Fruit fly (Drosophila melanogaster) whole organism, embryonic: Measurements from ENCODE around the gene CG5861.

Source experiments
- Aef1 ChIP-seq: fragments of 200-800 bp; sonication (Bioruptor generic); IDR thresholded peaks from 3 replicates; pipeline ENCODE4 v1.3.6; 2022; ENCODE audit warnings: missing biosample characterization, missing genetic modification characterization
- Bgb ChIP-seq: fragments of 200-800 bp; sonication (Bioruptor generic); IDR thresholded peaks from 2 replicates; pipeline ENCODE4 v1.3.6; 2022; ENCODE audit warnings: missing biosample characterization, missing genetic modification characterization; ENCODE audit not compliant: partially characterized antibody
- CG10431 ChIP-seq: fragments of 200-800 bp; sonication (Bioruptor generic); optimal IDR thresholded peaks from 3 replicates; lab custom pipeline; 2018; ENCODE audit warnings: missing biosample characterization, mild to moderate bottlenecking, missing genetic modification characterization
- CG11093 ChIP-seq: fragments of 200-800 bp; sonication (Bioruptor generic); IDR thresholded peaks from 3 replicates; pipeline ENCODE4 v1.3.6; 2022; ENCODE audit warnings: missing biosample characterization, missing genetic modification characterization
- CG11398 ChIP-seq: fragments of 200-800 bp; sonication (Bioruptor generic); optimal IDR thresholded peaks from 2 replicates; lab custom pipeline; 2016; ENCODE audit warnings: missing biosample characterization, missing genetic modification characterization
- CG11560 ChIP-seq: fragments of 200-800 bp; sonication (Bioruptor generic); IDR thresholded peaks from 3 replicates; pipeline ENCODE4 v1.3.6; 2022; ENCODE audit warnings: missing biosample characterization, missing genetic modification characterization
- CG11696 ChIP-seq: fragments of 200-800 bp; sonication (Bioruptor generic); IDR thresholded peaks from 2 replicates; pipeline ENCODE4 v1.3.6; 2022; ENCODE audit warnings: missing biosample characterization, missing genetic modification characterization
- CG12236 ChIP-seq: fragments of 200-800 bp; sonication (Bioruptor generic); optimal IDR thresholded peaks from 2 replicates; lab custom pipeline; 2016; ENCODE audit warnings: missing biosample characterization, missing genetic modification characterization
- CG13287 ChIP-seq: fragments of 200-800 bp; sonication (Bioruptor generic); IDR thresholded peaks from 2 replicates; pipeline ENCODE4 v1.3.6; 2022; ENCODE audit warnings: missing biosample characterization, missing genetic modification characterization; ENCODE audit not compliant: partially characterized antibody
- CG1792 ChIP-seq: fragments of 200-800 bp; sonication (Bioruptor generic); optimal IDR thresholded peaks from 2 replicates; lab custom pipeline; 2016; ENCODE audit warnings: missing biosample characterization, missing genetic modification characterization
- CG18011 ChIP-seq: fragments of 200-800 bp; sonication (Bioruptor generic); optimal IDR thresholded peaks from 2 replicates; lab custom pipeline; 2017; ENCODE audit warnings: missing biosample characterization, missing genetic modification characterization, mild to moderate bottlenecking, moderate library complexity, missing genotype
- CG18599 ChIP-seq: fragments of 200-800 bp; sonication (Bioruptor generic); optimal IDR thresholded peaks from 3 replicates; lab custom pipeline; 2017; ENCODE audit warnings: missing biosample characterization, missing genetic modification characterization, mild to moderate bottlenecking, moderate library complexity, missing genetic modification reagents
- CG2129 ChIP-seq: fragments of 200-800 bp; sonication (Bioruptor generic); IDR thresholded peaks from 2 replicates; pipeline ENCODE4 v1.3.6; 2022; ENCODE audit warnings: missing biosample characterization, missing genetic modification characterization; ENCODE audit not compliant: partially characterized antibody
- CG2202 ChIP-seq: fragments of 200-800 bp; sonication (Bioruptor generic); optimal IDR thresholded peaks from 2 replicates; lab custom pipeline; 2018; ENCODE audit warnings: missing biosample characterization, mild to moderate bottlenecking, missing genetic modification characterization
- CG3163 ChIP-seq: fragments of 200-800 bp; sonication (Bioruptor generic); optimal IDR thresholded peaks from 3 replicates; lab custom pipeline; 2016; ENCODE audit warnings: missing biosample characterization, missing genetic modification characterization
- CG3407 ChIP-seq: fragments of 200-800 bp; sonication (Bioruptor generic); optimal IDR thresholded peaks from 2 replicates; lab custom pipeline; 2018; ENCODE audit warnings: missing biosample characterization, mild to moderate bottlenecking, missing genetic modification characterization
- CG6175 ChIP-seq: fragments of 200-800 bp; sonication (Bioruptor generic); IDR thresholded peaks from 3 replicates; pipeline ENCODE4 v1.3.6; 2022; ENCODE audit warnings: missing biosample characterization, missing genetic modification characterization
- CG6654 ChIP-seq: fragments of 200-800 bp; sonication (Bioruptor generic); optimal IDR thresholded peaks from 2 replicates; lab custom pipeline; 2017; ENCODE audit warnings: missing biosample characterization, mild to moderate bottlenecking, missing genetic modification characterization
- CG7928 ChIP-seq: fragments of 200-800 bp; sonication (Bioruptor generic); optimal IDR thresholded peaks from 2 replicates; lab custom pipeline; 2017; ENCODE audit warnings: missing biosample characterization, mild to moderate bottlenecking, missing genetic modification characterization
- CG7987 ChIP-seq: fragments of 200-800 bp; sonication (Bioruptor generic); optimal IDR thresholded peaks from 2 replicates; lab custom pipeline; 2018; ENCODE audit warnings: missing biosample characterization, mild to moderate bottlenecking, missing genetic modification characterization, moderate library complexity
- CG9215 ChIP-seq: fragments of 200-800 bp; sonication (Bioruptor generic); IDR thresholded peaks from 2 replicates; pipeline ENCODE4 v1.3.6; 2022; ENCODE audit warnings: missing biosample characterization, missing genetic modification characterization
- Camta ChIP-seq: fragments of 200-800 bp; sonication (Bioruptor generic); optimal IDR thresholded peaks from 2 replicates; lab custom pipeline; 2016; ENCODE audit warnings: missing biosample characterization, missing genetic modification characterization
- E2f1 ChIP-seq: fragments of 200-800 bp; sonication (Bioruptor generic); IDR thresholded peaks from 2 replicates; pipeline ENCODE4 v1.3.6; 2022; ENCODE audit warnings: missing biosample characterization, missing genetic modification characterization
- GATAe ChIP-seq: fragments of 200-800 bp; sonication (Bioruptor generic); conservative IDR thresholded peaks from 2 replicates; pipeline ENCODE4 v1.3.6; 2022; ENCODE audit warnings: missing biosample characterization, missing genetic modification characterization
- HLH4C ChIP-seq: fragments of 200-800 bp; sonication (Bioruptor generic); IDR thresholded peaks from 3 replicates; pipeline ENCODE4 v1.3.6; 2022; ENCODE audit warnings: missing biosample characterization, missing genetic modification characterization; ENCODE audit not compliant: partially characterized antibody
- HLH54F ChIP-seq: fragments of 200-800 bp; sonication (Bioruptor generic); optimal IDR thresholded peaks from 3 replicates; lab custom pipeline; 2016; ENCODE audit warnings: missing biosample characterization, missing genetic modification characterization
- Lpt ChIP-seq: fragments of >200 bp; optimal IDR thresholded peaks from 2 replicates; lab custom pipeline; 2018; ENCODE audit warnings: missing biosample characterization, missing genetic modification characterization
- Optix ChIP-seq: fragments of 200-800 bp; sonication (Bioruptor generic); IDR thresholded peaks from 3 replicates; pipeline ENCODE4 v1.3.6; 2022; ENCODE audit warnings: missing biosample characterization, missing genetic modification characterization
- Ravus ChIP-seq: fragments of 200-800 bp; sonication (Bioruptor generic); IDR thresholded peaks from 2 replicates; pipeline ENCODE4 v1.3.6; 2022; ENCODE audit warnings: missing biosample characterization, missing genetic modification characterization
- Side ChIP-seq: fragments of 200-800 bp; sonication (Bioruptor generic); optimal IDR thresholded peaks from 2 replicates; lab custom pipeline; 2016; ENCODE audit warnings: missing biosample characterization, missing genetic modification characterization
- Spps ChIP-seq: fragments of 200-800 bp; sonication (Bioruptor generic); optimal IDR thresholded peaks from 2 replicates; lab custom pipeline; 2018; ENCODE audit warnings: missing biosample characterization, mild to moderate bottlenecking, missing genetic modification characterization
- Taf1 ChIP-seq: fragments of 200-800 bp; sonication (Bioruptor generic); IDR thresholded peaks from 2 replicates; pipeline ENCODE4 v1.3.6; 2022; ENCODE audit warnings: missing biosample characterization, missing genetic modification characterization
- br ChIP-seq: fragments of >200 bp; optimal IDR thresholded peaks from 2 replicates; lab custom pipeline; 2017
- bsh ChIP-seq, 2 experiments: fragments of 200-800 bp; sonication (Bioruptor generic); optimal IDR thresholded peaks; 2 replicates each; lab custom pipeline; 2017 to 2018; ENCODE audit warnings: mild to moderate bottlenecking in 2 of 2, missing biosample characterization in 2 of 2, missing genetic modification characterization in 2 of 2, moderate library complexity in 1 of 2
- chinmo ChIP-seq: fragments of 200-800 bp; sonication (Bioruptor generic); IDR thresholded peaks from 4 replicates; pipeline ENCODE4 v1.3.6; 2022; ENCODE audit warnings: missing biosample characterization, missing genetic modification characterization; ENCODE audit not compliant: partially characterized antibody
- chm ChIP-seq: fragments of 200-800 bp; sonication (Bioruptor generic); IDR thresholded peaks from 2 replicates; pipeline ENCODE4 v1.3.6; 2022; ENCODE audit warnings: missing biosample characterization, missing genetic modification characterization
- ems ChIP-seq: fragments of 200-800 bp; sonication (Bioruptor generic); optimal IDR thresholded peaks from 3 replicates; lab custom pipeline; 2016; ENCODE audit warnings: missing biosample characterization, missing genetic modification characterization
- gsb ChIP-seq: fragments of 200-800 bp; sonication (Bioruptor generic); IDR thresholded peaks from 2 replicates; pipeline ENCODE4 v1.3.6; 2022; ENCODE audit warnings: missing biosample characterization, missing genetic modification characterization
- kah ChIP-seq: fragments of 200-800 bp; sonication (Bioruptor generic); optimal IDR thresholded peaks from 2 replicates; lab custom pipeline; 2018; ENCODE audit warnings: missing biosample characterization, mild to moderate bottlenecking, missing genetic modification characterization
- lov ChIP-seq, 2 experiments: fragments of 200-800 bp in 1 of 2; fragments of >200 bp in 1 of 2; sonication (Bioruptor generic) in 1 of 2; IDR thresholded peaks in 1 of 2; optimal IDR thresholded peaks in 1 of 2; 2 replicates in 1 of 2; 3 replicates in 1 of 2; pipeline versions ENCODE4 v1.3.6 to Lab custom; 2017 to 2022; ENCODE audit warnings: missing biosample characterization in 1 of 2, missing genetic modification characterization in 1 of 2
- nerfin-2 ChIP-seq: fragments of 200-800 bp; sonication (Bioruptor generic); IDR thresholded peaks from 2 replicates; pipeline ENCODE4 v1.3.6; 2022; ENCODE audit warnings: missing biosample characterization, missing genetic modification characterization; ENCODE audit not compliant: partially characterized antibody
- otp ChIP-seq: fragments of 200-800 bp; sonication (Bioruptor generic); IDR thresholded peaks from 3 replicates; pipeline ENCODE4, ENCODE4 v1.3.6; 2022; ENCODE audit warnings: missing biosample characterization, missing genetic modification characterization
- pum ChIP-seq: fragments of 200-800 bp; sonication (Bioruptor generic); optimal IDR thresholded peaks from 2 replicates; lab custom pipeline; 2016; ENCODE audit warnings: missing biosample characterization, missing genetic modification characterization
- pzg ChIP-seq: fragments of 200-800 bp; sonication (Bioruptor generic); optimal IDR thresholded peaks from 3 replicates; lab custom pipeline; 2018; ENCODE audit warnings: missing biosample characterization, mild to moderate bottlenecking, missing genetic modification characterization, moderate library complexity
- tgo ChIP-seq: fragments of 200-800 bp; sonication (Bioruptor generic); IDR thresholded peaks from 3 replicates; pipeline ENCODE4 v1.3.6; 2022; ENCODE audit warnings: missing biosample characterization, missing genetic modification characterization
- tna ChIP-seq: fragments of 200-800 bp; sonication (Bioruptor generic); IDR thresholded peaks from 2 replicates; pipeline ENCODE4 v1.3.6; 2022; ENCODE audit warnings: missing biosample characterization, missing genetic modification characterization; ENCODE audit not compliant: partially characterized antibody
- unpg ChIP-seq: fragments of 200-800 bp; sonication (Bioruptor generic); optimal IDR thresholded peaks from 3 replicates; lab custom pipeline; 2018; ENCODE audit warnings: missing biosample characterization, mild to moderate bottlenecking, missing genetic modification characterization, moderate library complexity
- zen ChIP-seq: fragments of 200-800 bp; sonication (Bioruptor generic); optimal IDR thresholded peaks from 3 replicates; lab custom pipeline; 2018; ENCODE audit warnings: missing biosample characterization, mild to moderate bottlenecking, missing genetic modification characterization, moderate library complexity
- zen2 ChIP-seq: fragments of 200-800 bp; sonication (Bioruptor generic); IDR thresholded peaks from 3 replicates; pipeline ENCODE4 v1.3.6; 2022; ENCODE audit warnings: missing biosample characterization, missing genetic modification characterization; ENCODE audit not compliant: partially characterized antibody

The CG5861 gene

dm6 chr2L:16350160-16350633 is 43.1 kb upstream of the CG5861 start (continued):
- TF ChIP-seq CG2202 (tag; lab: Kevin White, UChicago) (no peak), Side (GFP tag; lab: Kevin White, UChicago) (peak; percentile 19), chinmo (GFP tag; lab: Robert Waterston, UW) (peak; percentile 82; the same call in 1 of the 4 replicates), lov (optimal IDR thresholded peaks at IDR 0.05; lab: Kevin White, UChicago) (no peak), lov (GFP tag; IDR thresholded peaks at IDR 0.05; lab: Robert Waterston, UW) (peak; percentile 74; the same call in 1 of the 3 replicates), CG13287 (GFP tag; lab: Robert Waterston, UW) (peak; percentile 68), Optix (peak; percentile 74), Spps (tag; lab: Kevin White, UChicago) (no peak), CG9215 (GFP tag; lab: Robert Waterston, UW) (peak; percentile 76), unpg (GFP tag; lab: Kevin White, UChicago) (no peak), Taf1 (GFP tag; lab: Robert Waterston, UW) (peak; percentile 62; the same call in 1 of the 2 replicates), zen2 (GFP tag; lab: Robert Waterston, UW) (0 out of 3 replicates have a peak, but pooled peaks have one; percentile 59), CG1792 (GFP tag; lab: Kevin White, UChicago) (no peak), CG10431 (GFP tag; lab: Kevin White, UChicago) (no peak), zen (tag; lab: Kevin White, UChicago) (peak; percentile 47), nerfin-2 (GFP tag; lab: Robert Waterston, UW) (0 out of 2 replicates have a peak, but pooled peaks have one; percentile 21), CG18011 (GFP tag; lab: Kevin White, UChicago) (peak; percentile 12), CG7928 (GFP tag; lab: Kevin White, UChicago) (no peak), Bgb (GFP tag; lab: Robert Waterston, UW) (peak; percentile 73), gsb (peak; percentile 49), CG18599 (GFP tag; lab: Kevin White, UChicago) (peak; percentile 76), Lpt (GFP tag; lab: Kevin White, UChicago) (no peak), tgo (GFP tag; lab: Robert Waterston, UW) (peak; percentile 70), E2f1 (peak; percentile 70), ems (GFP tag; lab: Kevin White, UChicago) (peak; percentile 34), chm (GFP tag; lab: Robert Waterston, UW) (no peak; the same call in 1 of the 2 replicates), CG12236 (GFP tag; lab: Kevin White, UChicago) (peak; percentile 14), tna (no peak), CG6654 (peak; percentile 15), CG11398 (peak; percentile 14), HLH54F (GFP tag; lab: Kevin White, UChicago) (peak; percentile 69), CG7987 (no peak), CG11093 (GFP tag; lab: Robert Waterston, UW) (peak; percentile 51; the same call in 2 of the 3 replicates), GATAe (no peak; the same call in 1 of the 2 replicates), pum (peak; percentile 53), Aef1 (GFP tag; lab: Robert Waterston, UW) (peak; percentile 80), CG3407 (GFP tag; lab: Kevin White, UChicago) (peak; percentile 12), CG11560 (tag; lab: Robert Waterston, UW) (peak; percentile 49; the same call in 1 of the 3 replicates), CG6175 (GFP tag; lab: Robert Waterston, UW) (peak; percentile 75), otp (no peak), Ravus (GFP tag; lab: Robert Waterston, UW) (peak; percentile 12; the same call in 1 of the 2 replicates), br (no peak), CG11696 (GFP tag; lab: Robert Waterston, UW) (0 out of 2 replicates have a peak, but pooled peaks have one; percentile 26), pzg (GFP tag; lab: Kevin White, UChicago) (peak; percentile 66), HLH4C (GFP tag; lab: Robert Waterston, UW) (peak; percentile 50; the same call in 2 of the 3 replicates), CG3163 (GFP tag; lab: Kevin White, UChicago) (no peak), Camta (GFP tag; lab: Kevin White, UChicago) (peak; percentile 8), kah (GFP tag; lab: Kevin White, UChicago) (peak; percentile 39), CG2129 (GFP tag; lab: Robert Waterston, UW) (no peak), bsh (GFP tag; optimal IDR thresholded peaks at IDR 0.05; lab: Kevin White, UChicago) (peak in 1 of 2 experiments; percentile 21)
